Worm (Caenorhabditis elegans): ENCODE measurements around the gene M01F1.9.

M01F1.9 gene

DNA sequence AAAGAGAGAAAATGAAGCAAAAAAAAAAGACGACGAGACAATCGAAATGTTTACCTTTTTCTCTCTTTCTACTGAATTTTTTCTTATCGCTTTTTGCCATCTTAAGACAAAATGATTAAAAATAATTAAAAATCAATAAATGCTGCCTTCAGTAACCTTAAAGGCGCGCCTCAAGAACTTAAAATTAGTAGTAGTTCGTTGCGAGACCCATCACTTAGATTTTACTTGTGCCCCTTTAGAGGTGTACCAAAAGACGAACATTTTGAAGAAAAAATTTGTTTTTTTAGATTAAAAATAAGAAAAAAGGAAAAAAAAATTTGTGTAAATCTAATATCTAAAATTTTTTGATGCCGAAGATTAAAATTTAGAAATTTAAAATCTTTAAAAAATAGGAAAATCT, 27.9 kb downstream of the M01F1.9 start:
- TF ChIP-seq nhr-237 (tag; optimal IDR thresholded peaks at IDR 0.05), result no peak
- no peak for TF ChIP-seq nhr-2 (tag; optimal IDR thresholded peaks at IDR 0.05)
- TF ChIP-seq ceh-43 (GFP tag; optimal IDR thresholded peaks at IDR 0.05), result no peak
- no peak for TF ChIP-seq zip-8 (tag; optimal IDR thresholded peaks at IDR 0.05)
- no peak for TF ChIP-seq mls-2 (tag; optimal IDR thresholded peaks at IDR 0.05)
- no peak for TF ChIP-seq sptf-1 (tag; optimal IDR thresholded peaks at IDR 0.05)
- no peak for TF ChIP-seq mab-5 (tag; optimal IDR thresholded peaks at IDR 0.05)
- no peak for TF ChIP-seq hlh-1 (tag; optimal IDR thresholded peaks at IDR 0.05)
- no peak for TF ChIP-seq pha-4 (tag; optimal IDR thresholded peaks at IDR 0.05)
- TF ChIP-seq sem-2 (GFP tag; optimal IDR thresholded peaks at IDR 0.05), result no peak
- TF ChIP-seq blmp-1 (tag; optimal IDR thresholded peaks at IDR 0.05), result no peak
- no peak for TF ChIP-seq ham-2 (GFP tag; optimal IDR thresholded peaks at IDR 0.05)
- no peak for TF ChIP-seq lin-13 (tag; optimal IDR thresholded peaks at IDR 0.05)
- TF ChIP-seq M03D4.4 (tag; optimal IDR thresholded peaks at IDR 0.05), result no peak
- TF ChIP-seq unc-120 (tag; optimal IDR thresholded peaks at IDR 0.05; ENCODE audit: poor library complexity, severe bottlenecking), result no peak
- no peak for TF ChIP-seq ceh-39 (tag; optimal IDR thresholded peaks at IDR 0.05)

DNA sequence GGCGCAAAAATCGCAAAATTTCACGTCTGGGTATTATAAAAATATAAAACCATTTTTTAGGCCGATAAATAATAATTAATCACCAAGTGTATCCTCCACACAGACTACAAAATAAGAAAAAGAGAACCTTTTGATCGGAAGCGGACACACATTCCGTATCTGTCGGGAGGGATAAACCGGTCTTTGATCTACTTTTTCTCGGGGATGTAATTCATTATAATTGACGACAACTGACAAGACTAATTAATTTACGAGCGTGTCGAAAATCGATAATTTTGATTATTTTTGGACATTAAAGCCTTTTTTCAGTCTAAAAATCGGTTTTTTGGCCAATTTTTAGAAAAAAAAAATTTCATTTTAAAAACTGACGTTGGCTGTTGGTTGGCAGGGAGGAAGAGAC, 28.4 kb downstream of the M01F1.9 start:
- no peak for TF ChIP-seq mab-5 (tag; optimal IDR thresholded peaks at IDR 0.05)
- no peak for TF ChIP-seq ztf-11 (tag; optimal IDR thresholded peaks at IDR 0.05)
- TF ChIP-seq nhr-237 (tag; optimal IDR thresholded peaks at IDR 0.05), result no peak
- TF ChIP-seq pha-4 (tag; optimal IDR thresholded peaks at IDR 0.05), result no peak
- TF ChIP-seq sem-2 (GFP tag; optimal IDR thresholded peaks at IDR 0.05), result no peak
- TF ChIP-seq drap-1 (GFP tag; optimal IDR thresholded peaks at IDR 0.05), result no peak
- no peak for TF ChIP-seq nhr-28 (tag; optimal IDR thresholded peaks at IDR 0.05)
- TF ChIP-seq tbx-8 (GFP tag; optimal IDR thresholded peaks at IDR 0.05), result peak; percentile 41
- no peak for TF ChIP-seq nhr-12 (tag; optimal IDR thresholded peaks at IDR 0.05)
- no peak for TF ChIP-seq sptf-1 (tag; optimal IDR thresholded peaks at IDR 0.05)
- no peak for TF ChIP-seq lin-13 (tag; optimal IDR thresholded peaks at IDR 0.05)
- TF ChIP-seq unc-62 (GFP tag; optimal IDR thresholded peaks at IDR 0.05), result peak; percentile 73

DNA sequence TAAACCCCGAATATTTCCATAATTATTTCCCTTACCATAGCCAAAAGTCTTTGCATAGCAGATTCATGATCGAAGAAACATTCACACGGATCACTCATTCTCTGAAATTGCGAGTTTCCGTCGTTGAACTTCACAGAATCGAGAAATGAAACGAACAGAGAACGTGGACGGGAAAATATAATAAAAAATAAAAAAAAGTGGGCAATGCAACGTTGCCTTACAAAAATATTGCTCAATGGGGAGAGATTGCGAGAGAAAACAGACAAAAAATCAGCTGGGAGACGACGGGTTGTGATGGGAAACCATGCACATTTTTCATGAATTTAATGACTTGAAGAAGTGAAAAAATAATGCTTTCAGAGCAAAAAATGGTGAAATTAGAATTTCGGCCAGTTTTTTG, 29.2 kb downstream of the M01F1.9 start, which contains the start of gene smim-14:
Gene smim-14 (minus strand): TSS at position 101 of the 400 bp plus-strand sequence.
- no peak for TF ChIP-seq sem-2 (GFP tag; optimal IDR thresholded peaks at IDR 0.05)
- TF ChIP-seq zip-8 (tag; optimal IDR thresholded peaks at IDR 0.05), result no peak
- no peak for TF ChIP-seq ceh-43 (GFP tag; optimal IDR thresholded peaks at IDR 0.05)
- no peak for TF ChIP-seq pha-4 (tag; optimal IDR thresholded peaks at IDR 0.05)
- no peak for TF ChIP-seq flh-1 (GFP tag; optimal IDR thresholded peaks at IDR 0.05)
- no peak for TF ChIP-seq nhr-2 (tag; optimal IDR thresholded peaks at IDR 0.05)
- TF ChIP-seq nhr-28 (tag; optimal IDR thresholded peaks at IDR 0.05), result no peak
- TF ChIP-seq unc-39 (tag; optimal IDR thresholded peaks at IDR 0.05), result no peak
- no peak for TF ChIP-seq nhr-237 (tag; optimal IDR thresholded peaks at IDR 0.05)
- TF ChIP-seq M03D4.4 (tag; optimal IDR thresholded peaks at IDR 0.05), result no peak
- no peak for TF ChIP-seq lin-32 (GFP tag; optimal IDR thresholded peaks at IDR 0.05)
- no peak for TF ChIP-seq lsy-2 (tag; optimal IDR thresholded peaks at IDR 0.05)

DNA sequence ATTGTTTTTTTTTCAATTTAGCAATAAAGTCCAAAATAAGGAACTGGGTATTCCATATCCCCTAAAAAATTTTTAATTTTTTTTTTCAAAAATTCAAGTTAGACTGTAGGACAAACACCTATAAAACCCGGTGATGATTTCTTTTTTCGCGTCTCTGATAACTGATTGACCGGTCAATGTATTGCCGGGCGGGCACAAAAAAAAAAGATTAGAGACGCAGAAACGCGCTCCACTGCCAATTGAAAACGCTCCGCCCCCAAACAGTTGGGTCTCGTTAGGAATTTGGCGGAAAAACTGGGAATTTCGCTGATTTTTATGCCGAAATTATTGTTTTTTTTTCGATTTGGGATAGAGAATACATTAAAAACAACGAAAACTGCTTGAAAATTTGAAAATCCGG, 30.5 kb downstream of the M01F1.9 start:
- no peak for TF ChIP-seq ham-2 (GFP tag; optimal IDR thresholded peaks at IDR 0.05)

DNA sequence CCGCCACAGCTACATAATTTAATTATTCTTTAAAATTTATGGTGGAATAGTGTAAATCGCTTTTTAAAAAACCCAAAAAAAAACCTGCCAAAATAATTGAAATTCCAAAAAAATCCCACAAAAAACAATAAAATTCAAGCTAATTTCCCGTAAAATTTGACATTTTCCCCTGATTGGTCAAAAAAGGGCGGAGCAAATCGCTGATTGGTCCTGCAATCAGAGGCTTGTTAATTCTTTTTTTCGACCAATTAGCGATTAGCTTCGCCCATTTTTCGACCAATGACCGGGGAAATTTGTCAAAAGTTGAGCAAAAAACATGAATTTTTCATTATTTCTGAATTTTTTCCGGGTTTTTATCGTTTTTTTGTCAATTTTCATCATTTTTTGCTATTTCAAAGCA, 31.8 kb downstream of the M01F1.9 start:
- TF ChIP-seq nhr-12 (tag; optimal IDR thresholded peaks at IDR 0.05) (no peak), sem-2 (GFP tag; optimal IDR thresholded peaks at IDR 0.05) (no peak), snpc-4 (tag; optimal IDR thresholded peaks at IDR 0.05) (no peak), pha-4 (tag; optimal IDR thresholded peaks at IDR 0.05) (no peak), drap-1 (GFP tag; optimal IDR thresholded peaks at IDR 0.05) (no peak), ceh-83 (GFP tag; optimal IDR thresholded peaks at IDR 0.05) (no peak), lin-32 (GFP tag; optimal IDR thresholded peaks at IDR 0.05) (no peak), zip-8 (tag; optimal IDR thresholded peaks at IDR 0.05) (no peak), hlh-1 (tag; optimal IDR thresholded peaks at IDR 0.05) (no peak), tbx-8 (GFP tag; optimal IDR thresholded peaks at IDR 0.05) (no peak), elt-3 (tag; optimal IDR thresholded peaks at IDR 0.05) (no peak), mep-1 (tag; optimal IDR thresholded peaks at IDR 0.05) (no peak), nhr-237 (tag; optimal IDR thresholded peaks at IDR 0.05) (no peak), ces-1 (GFP tag; optimal IDR thresholded peaks at IDR 0.05) (no peak)

DNA sequence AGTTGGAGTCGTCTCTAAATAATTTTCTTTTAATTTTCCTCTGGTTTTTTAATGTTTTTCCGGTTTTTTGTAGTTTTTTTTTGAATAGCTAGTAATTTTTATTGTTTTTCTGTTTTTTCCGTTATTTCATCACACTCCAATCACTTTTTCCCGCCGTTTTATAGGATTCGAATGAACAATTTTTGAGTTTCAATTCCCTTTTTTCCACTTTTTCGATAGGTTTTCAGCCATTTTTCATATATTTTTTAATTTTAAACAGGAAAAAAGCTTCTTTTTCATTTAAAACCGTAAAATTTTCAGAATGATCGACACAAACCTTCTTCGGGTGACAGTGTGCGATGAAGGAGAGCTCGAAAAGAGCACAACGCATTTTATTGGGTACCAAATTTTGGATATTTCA, 37.5 kb downstream of the M01F1.9 start, which contains the start of gene pph-6:
Gene pph-6 (plus strand): TSS at position 301 of the 400 bp plus-strand sequence.
- TF ChIP-seq ham-2 (GFP tag; optimal IDR thresholded peaks at IDR 0.05) (no peak), sptf-1 (tag; optimal IDR thresholded peaks at IDR 0.05) (no peak), nhr-76 (tag; optimal IDR thresholded peaks at IDR 0.05) (no peak), ceh-43 (GFP tag; optimal IDR thresholded peaks at IDR 0.05) (no peak), bed-3 (GFP tag; optimal IDR thresholded peaks at IDR 0.05) (no peak), blmp-1 (tag; optimal IDR thresholded peaks at IDR 0.05) (no peak), unc-62 (GFP tag; optimal IDR thresholded peaks at IDR 0.05) (no peak), cnd-1 (tag; optimal IDR thresholded peaks at IDR 0.05) (no peak), elt-1 (tag; optimal IDR thresholded peaks at IDR 0.05; ENCODE audit: borderline replicate concordance, insufficient read depth) (no peak)

Data from whole organism, mixed stage, embryonic.